Worm (Caenorhabditis elegans): ENCODE measurements around the gene M88.4.

ce11 chrIII:4517781-4518180, 31.1 kb upstream of the M88.4 start:
- TF ChIP-seq F33H1.4 (GFP tag; IDR thresholded peaks at IDR 0.05): no peak
- no peak for TF ChIP-seq rpc-1 (optimal IDR thresholded peaks at IDR 0.05)
- no peak for TF ChIP-seq rpc-1 (tag; optimal IDR thresholded peaks at IDR 0.05)
- TF ChIP-seq hlh-12 (tag; optimal IDR thresholded peaks at IDR 0.05): no peak
- TF ChIP-seq snpc-4 (GFP tag; optimal IDR thresholded peaks at IDR 0.05): no peak
- TF ChIP-seq snpc-4 (tag; optimal IDR thresholded peaks at IDR 0.05): no peak
- no peak for TF ChIP-seq Y53G8AR.9 (GFP tag; conservative IDR thresholded peaks at IDR 0.05)
- TF ChIP-seq dpff-1 (tag; optimal IDR thresholded peaks at IDR 0.05): no peak
- no peak for TF ChIP-seq gei-17 (GFP tag; optimal IDR thresholded peaks at IDR 0.05)
- no peak for TF ChIP-seq ama-1 (optimal IDR thresholded peaks at IDR 0.05)
- no peak for TF ChIP-seq ama-1 (GFP tag; optimal IDR thresholded peaks at IDR 0.05)
- no peak for TF ChIP-seq Y95B8A.8 (GFP tag; IDR thresholded peaks at IDR 0.05)
- no peak for TF ChIP-seq lin-40 (tag; optimal IDR thresholded peaks at IDR 0.05)
- no peak for TF ChIP-seq akir-1 (GFP tag; optimal IDR thresholded peaks at IDR 0.05)
- no peak for TF ChIP-seq let-526 (GFP tag; IDR thresholded peaks at IDR 0.05)
- no peak for TF ChIP-seq ceh-79 (tag; optimal IDR thresholded peaks at IDR 0.05)

Measured in whole organism, young adult.